Worm (Caenorhabditis elegans) whole organism, young adult: ENCODE data around the gene srp-8.

Source experiments
- B0019.2 ChIP-seq: fragments of 200-800 bp; sonication (Bioruptor generic); conservative IDR thresholded peaks from 2 replicates; pipeline ENCODE4 v1.3.6; 2022; ENCODE audit warnings: missing genetic modification reagents, missing genetic modification characterization, missing compliant biosample characterization
- B0336.3 ChIP-seq: fragments of 200-800 bp; sonication (Bioruptor generic); IDR thresholded peaks from 2 replicates; pipeline ENCODE4 v1.3.6; 2022; ENCODE audit warnings: missing genetic modification characterization, missing compliant biosample characterization
- C17E4.6 ChIP-seq: fragments of 200-800 bp; sonication (Bioruptor generic); IDR thresholded peaks from 2 replicates; pipeline ENCODE4 v1.3.6; 2022; ENCODE audit warnings: missing genetic modification reagents, missing genetic modification characterization, missing compliant biosample characterization
- F33H1.4 ChIP-seq: fragments of 200-800 bp; sonication (Bioruptor generic); IDR thresholded peaks from 2 replicates; pipeline ENCODE4 v1.3.6; 2022; ENCODE audit warnings: missing genetic modification reagents, missing genetic modification characterization, missing compliant biosample characterization
- F39B2.1 ChIP-seq: fragments of 200-800 bp; sonication (Bioruptor generic); IDR thresholded peaks from 2 replicates; pipeline ENCODE4 v1.3.6; 2022; ENCODE audit warnings: missing genetic modification reagents, missing genetic modification characterization, missing compliant biosample characterization
- T07F8.4 ChIP-seq: sonication (generic microtip); optimal IDR thresholded peaks from 2 replicates; lab custom pipeline; 2016; ENCODE audit warnings: mild to moderate bottlenecking, missing genetic modification characterization, moderate library complexity, missing compliant biosample characterization
- T26A5.8 ChIP-seq: sonication (generic microtip); optimal IDR thresholded peaks from 2 replicates; lab custom pipeline; 2016; ENCODE audit warnings: missing genetic modification characterization, missing compliant biosample characterization
- Y79H2A.3 ChIP-seq: fragments of 200-800 bp; sonication (Bioruptor generic); conservative IDR thresholded peaks from 2 replicates; pipeline ENCODE4 v1.3.6; 2022; ENCODE audit warnings: missing genetic modification reagents, missing genetic modification characterization, missing compliant biosample characterization
- Y95B8A.8 ChIP-seq: fragments of 200-800 bp; sonication (Bioruptor generic); IDR thresholded peaks from 2 replicates; pipeline ENCODE4 v1.3.6; 2022; ENCODE audit warnings: missing genetic modification reagents, missing genetic modification characterization, missing compliant biosample characterization
- aptf-2 ChIP-seq: fragments of 200-800 bp; sonication (Bioruptor generic); conservative IDR thresholded peaks from 2 replicates; pipeline ENCODE4 v1.3.6; 2022; ENCODE audit warnings: missing genetic modification reagents, missing genetic modification characterization, missing compliant biosample characterization
- atf-7 ChIP-seq: sonication (generic microtip); optimal IDR thresholded peaks from 2 replicates; lab custom pipeline; 2017; ENCODE audit warnings: mild to moderate bottlenecking, missing genetic modification characterization, missing compliant biosample characterization
- bed-2 ChIP-seq: fragments of 200-800 bp; sonication (Bioruptor generic); IDR thresholded peaks from 2 replicates; pipeline ENCODE4 v1.3.6; 2022; ENCODE audit warnings: missing genetic modification reagents, missing genetic modification characterization, missing compliant biosample characterization
- cebp-1 ChIP-seq, 2 experiments: fragments of 200-800 bp in 1 of 2; sonication (Bioruptor generic) in 1 of 2; sonication (generic microtip) in 1 of 2; IDR thresholded peaks in 1 of 2; optimal IDR thresholded peaks in 1 of 2; 2 replicates each; pipeline versions ENCODE4 v1.3.6 to Lab custom; 2017 to 2022; ENCODE audit warnings: missing compliant biosample characterization in 2 of 2, missing genetic modification characterization in 2 of 2, mild to moderate bottlenecking in 1 of 2, missing genetic modification reagents in 1 of 2, moderate library complexity in 1 of 2
- cebp-2 ChIP-seq: fragments of 200-800 bp; sonication (Bioruptor generic); IDR thresholded peaks from 2 replicates; pipeline ENCODE4 v1.3.6; 2022; ENCODE audit warnings: missing genetic modification characterization, missing compliant biosample characterization
- ceh-100 ChIP-seq: fragments of 200-800 bp; sonication (Bioruptor generic); IDR thresholded peaks from 2 replicates; pipeline ENCODE4 v1.3.6; 2022; ENCODE audit warnings: missing genetic modification reagents, missing genetic modification characterization, missing compliant biosample characterization
- ceh-27 ChIP-seq: fragments of 200-800 bp; sonication (Bioruptor generic); optimal IDR thresholded peaks from 2 replicates; lab custom pipeline; 2018; ENCODE audit warnings: mild to moderate bottlenecking, missing genetic modification characterization, moderate library complexity, missing compliant biosample characterization
- ceh-79 ChIP-seq: sonication (generic microtip); optimal IDR thresholded peaks from 2 replicates; lab custom pipeline; 2017; ENCODE audit warnings: mild to moderate bottlenecking, missing genetic modification characterization, missing compliant biosample characterization
- ceh-91 ChIP-seq: fragments of 200-800 bp; sonication (Bioruptor generic); IDR thresholded peaks from 2 replicates; pipeline ENCODE4 v1.3.6; 2022; ENCODE audit warnings: missing genetic modification reagents, missing genetic modification characterization, missing compliant biosample characterization
- efl-1 ChIP-seq: fragments of 150-350 bp; optimal IDR thresholded peaks from 2 replicates; lab custom pipeline; 2014; ENCODE audit warnings: missing biosample characterization, missing genetic modification reagents, missing genetic modification characterization
- hsf-1 ChIP-seq: fragments of 200-800 bp; sonication (Bioruptor generic); IDR thresholded peaks from 2 replicates; pipeline ENCODE4 v1.3.6; 2022; ENCODE audit warnings: missing genetic modification reagents, missing genetic modification characterization, missing compliant biosample characterization
- let-607 ChIP-seq, 2 experiments: fragments of 200-800 bp in 1 of 2; sonication (Bioruptor generic) in 1 of 2; sonication (generic microtip) in 1 of 2; optimal IDR thresholded peaks; 2 replicates each; lab custom pipeline; 2016 to 2018; ENCODE audit warnings: mild to moderate bottlenecking in 2 of 2, missing compliant biosample characterization in 2 of 2, missing genetic modification characterization in 2 of 2, moderate library complexity in 2 of 2, missing genotype in 1 of 2
- lin-40 ChIP-seq: sonication (generic microtip); optimal IDR thresholded peaks from 2 replicates; lab custom pipeline; 2016; ENCODE audit warnings: missing genetic modification characterization, mild to moderate bottlenecking, missing compliant biosample characterization, missing genotype, missing genetic modification reagents
- lin-54 ChIP-seq: fragments of 200-800 bp; sonication (Bioruptor generic); optimal IDR thresholded peaks from 2 replicates; lab custom pipeline; 2018; ENCODE audit warnings: mild to moderate bottlenecking, missing genetic modification characterization, missing compliant biosample characterization
- lsl-1 ChIP-seq: fragments of 200-800 bp; sonication (Bioruptor generic); optimal IDR thresholded peaks from 2 replicates; lab custom pipeline; 2018; ENCODE audit warnings: mild to moderate bottlenecking, missing genetic modification characterization, moderate library complexity, missing compliant biosample characterization
- lsy-27 ChIP-seq: sonication (generic microtip); optimal IDR thresholded peaks from 2 replicates; lab custom pipeline; 2017; ENCODE audit warnings: missing genetic modification characterization, mild to moderate bottlenecking, missing compliant biosample characterization, antibody characterized with exemption, missing genotype, borderline replicate concordance; ENCODE audit not compliant: insufficient read depth
- madf-3 ChIP-seq: fragments of 200-800 bp; sonication (Bioruptor generic); IDR thresholded peaks from 2 replicates; pipeline ENCODE4 v1.3.6; 2022; ENCODE audit warnings: missing genetic modification reagents, missing genetic modification characterization, missing compliant biosample characterization
- nfya-1 ChIP-seq: sonication (generic microtip); optimal IDR thresholded peaks from 2 replicates; lab custom pipeline; 2017; ENCODE audit warnings: antibody characterized with exemption, missing compliant biosample characterization, missing genetic modification characterization, borderline replicate concordance; ENCODE audit not compliant: insufficient read depth
- nhr-179 ChIP-seq: sonication (generic microtip); optimal IDR thresholded peaks from 2 replicates; lab custom pipeline; 2016; ENCODE audit warnings: mild to moderate bottlenecking, missing genetic modification characterization, missing compliant biosample characterization
- nhr-80 ChIP-seq: sonication (generic microtip); optimal IDR thresholded peaks from 2 replicates; lab custom pipeline; 2016; ENCODE audit warnings: missing genetic modification characterization, missing compliant biosample characterization
- rcor-1 ChIP-seq: fragments of 200-800 bp; sonication (Bioruptor generic); IDR thresholded peaks from 2 replicates; pipeline ENCODE4 v1.3.6; 2022; ENCODE audit warnings: missing genetic modification reagents, missing genetic modification characterization, missing compliant biosample characterization
- rec-8 ChIP-seq, 2 experiments: sonication (generic microtip); optimal IDR thresholded peaks; 2 replicates each; lab custom pipeline; 2016; ENCODE audit warnings: mild to moderate bottlenecking in 2 of 2, missing genetic modification characterization in 2 of 2, missing genetic modification reagents in 2 of 2, missing genotype in 2 of 2, missing biosample characterization in 1 of 2, missing compliant biosample characterization in 1 of 2, moderate library complexity in 1 of 2
- repo-1 ChIP-seq: sonication (generic microtip); optimal IDR thresholded peaks from 2 replicates; lab custom pipeline; 2017; ENCODE audit warnings: mild to moderate bottlenecking, missing genetic modification characterization, missing compliant biosample characterization
- snpc-4 ChIP-seq, 5 experiments: fragments of 150-350 bp in 1 of 5; sonication (generic microtip) in 4 of 5; optimal IDR thresholded peaks; 2 replicates each; lab custom pipeline; 2014 to 2018; ENCODE audit warnings: missing genetic modification characterization in 5 of 5, missing biosample characterization in 3 of 5, antibody characterized with exemption in 2 of 5, mild to moderate bottlenecking in 2 of 5, missing compliant biosample characterization in 2 of 5, missing genotype in 2 of 5, moderate library complexity in 2 of 5, missing genetic modification reagents in 1 of 5
- somi-1 ChIP-seq: fragments of 200-800 bp; sonication (Bioruptor generic); optimal IDR thresholded peaks from 2 replicates; lab custom pipeline; 2018; ENCODE audit warnings: mild to moderate bottlenecking, missing genetic modification characterization, missing compliant biosample characterization
- sptf-2 ChIP-seq: fragments of 200-800 bp; sonication (Bioruptor generic); optimal IDR thresholded peaks from 2 replicates; lab custom pipeline; 2018; ENCODE audit warnings: mild to moderate bottlenecking, missing genetic modification characterization, missing compliant biosample characterization
- zim-3 ChIP-seq: sonication (generic microtip); optimal IDR thresholded peaks from 2 replicates; lab custom pipeline; 2017; ENCODE audit warnings: mild to moderate bottlenecking, missing genetic modification characterization, moderate library complexity, missing compliant biosample characterization
- ztf-18 ChIP-seq: sonication (generic microtip); optimal IDR thresholded peaks from 2 replicates; lab custom pipeline; 2016; ENCODE audit warnings: missing genotype, mild to moderate bottlenecking, missing genetic modification characterization, missing compliant biosample characterization
- ztf-28 ChIP-seq: fragments of 200-800 bp; sonication (Bioruptor generic); IDR thresholded peaks from 2 replicates; pipeline ENCODE4 v1.3.6; 2022; ENCODE audit warnings: missing genetic modification reagents, missing genetic modification characterization, missing compliant biosample characterization

The srp-8 gene

DNA sequence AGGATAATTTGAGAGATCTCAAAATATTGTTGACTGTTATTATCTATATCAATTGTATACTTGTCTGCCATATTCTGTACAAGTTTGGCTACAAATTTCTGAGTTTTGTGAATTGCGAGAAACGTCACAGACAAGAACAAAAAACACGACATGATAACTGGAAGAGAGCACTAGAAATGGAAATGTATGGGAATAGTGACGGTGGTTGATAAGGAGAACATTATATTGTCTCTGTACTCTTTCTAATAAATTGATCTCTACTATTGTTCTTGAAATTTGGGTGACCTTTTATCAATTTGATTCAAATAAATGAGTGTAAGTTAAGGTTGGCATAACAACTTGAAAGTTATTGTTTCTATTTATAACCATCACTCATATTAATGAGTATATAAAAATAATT, 29.3 kb downstream of the srp-8 start:
- TF ChIP-seq nhr-80 (tag; lab: Kevin White, UChicago) = peak; percentile 67
- TF ChIP-seq F39B2.1 = no peak
- TF ChIP-seq, all 124 proteins: peak for 1

DNA sequence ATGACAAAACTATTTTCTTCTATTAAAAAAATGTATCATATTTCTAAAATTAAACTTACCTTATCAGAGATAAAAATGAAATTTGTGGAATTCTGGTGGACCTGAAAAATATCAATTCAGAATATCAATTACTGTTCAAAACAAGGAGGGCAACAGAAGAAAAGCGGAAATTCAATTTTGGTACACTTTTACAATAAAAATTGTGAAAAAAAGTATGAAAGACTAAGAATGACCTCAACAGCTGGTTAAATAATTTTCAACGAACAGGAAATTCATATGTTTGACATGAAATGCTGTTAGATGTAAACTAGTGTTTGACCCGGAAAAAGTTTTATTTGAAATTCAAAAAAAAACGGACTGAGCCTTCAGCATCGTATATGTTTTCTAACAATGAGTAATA, 30.4 kb downstream of the srp-8 start, which contains the start of gene K07C11.7:
Gene K07C11.7, minus strand, starts transcription at position 101 of the 400 bp plus-strand sequence.
- no peak for TF ChIP-seq atf-7 (tag; lab: Kevin White, UChicago)
- no peak for TF ChIP-seq C17E4.6 (GFP tag; lab: Robert Waterston, UW)
- no peak for TF ChIP-seq zim-3 (tag; lab: Kevin White, UChicago)
- no peak for TF ChIP-seq bed-2
- TF ChIP-seq rec-8 (tag; optimal IDR thresholded peaks at IDR 0.05; lab: Kevin White, UChicago) = no peak
- TF ChIP-seq aptf-2 (GFP tag; lab: Robert Waterston, UW) = no peak
- TF ChIP-seq lsl-1 (GFP tag; lab: Kevin White, UChicago) = no peak
- no peak for TF ChIP-seq madf-3 (GFP tag; lab: Robert Waterston, UW)
- TF ChIP-seq lin-54 (GFP tag; lab: Kevin White, UChicago) = no peak
- TF ChIP-seq, all 124 proteins: peak for 0

DNA sequence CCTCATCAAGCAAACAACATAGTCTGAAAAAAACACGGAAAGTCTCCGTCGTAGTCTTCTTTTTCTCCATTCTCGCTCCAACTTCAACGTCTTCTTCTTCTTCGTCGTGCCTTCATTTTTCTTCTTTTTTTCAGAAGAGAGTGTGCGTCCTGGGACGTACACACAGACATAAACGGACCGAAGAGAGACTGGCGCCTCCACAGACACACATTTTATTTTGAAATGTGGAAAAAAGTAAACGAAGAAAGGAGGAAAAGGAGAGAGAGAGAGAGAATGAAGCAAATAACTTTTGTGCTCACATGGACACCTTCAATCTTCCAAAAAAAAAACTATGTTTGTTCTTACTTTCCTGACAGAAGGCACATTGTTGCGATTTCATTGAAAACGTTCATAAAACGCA, 31.7 kb downstream of the srp-8 start:
- TF ChIP-seq nhr-80 (tag; lab: Kevin White, UChicago) (no peak), B0019.2 (no peak), F33H1.4 (GFP tag; lab: Robert Waterston, UW) (no peak), cebp-1 (GFP tag; IDR thresholded peaks at IDR 0.05; lab: Robert Waterston, UW) (no peak), cebp-1 (tag; optimal IDR thresholded peaks at IDR 0.05; lab: Kevin White, UChicago) (peak; percentile 1), ceh-91 (GFP tag; lab: Robert Waterston, UW) (no peak), Y95B8A.8 (GFP tag; lab: Robert Waterston, UW) (no peak), sptf-2 (no peak), somi-1 (GFP tag; lab: Kevin White, UChicago) (no peak)

DNA sequence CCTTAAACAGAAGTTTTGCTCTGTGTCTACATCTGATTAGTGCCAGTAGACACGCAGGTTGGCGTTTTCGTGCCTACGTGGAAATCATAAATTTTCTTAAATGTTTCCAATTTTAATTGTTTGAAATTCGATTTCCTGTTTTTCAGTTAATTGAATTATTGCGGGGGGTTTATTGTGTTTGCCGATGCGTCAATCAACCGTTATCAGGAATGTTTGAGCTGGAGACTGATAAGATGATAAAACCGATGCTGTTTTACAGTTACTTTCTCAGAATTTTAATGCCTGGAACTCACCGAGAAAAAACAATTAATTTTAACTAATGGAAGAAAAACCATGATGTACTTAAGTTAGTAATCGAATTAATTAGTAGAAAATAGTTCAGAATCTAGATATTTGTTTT, 33.6 kb downstream of the srp-8 start:
- TF ChIP-seq snpc-4 (GFP tag; optimal IDR thresholded peaks at IDR 0.05; lab: Kevin White, UChicago) (no peak), snpc-4 (tag; optimal IDR thresholded peaks at IDR 0.05; lab: Kevin White, UChicago) (peak in 1 of 4 experiments; percentile 11), ceh-100 (GFP tag; lab: Robert Waterston, UW) (no peak), B0336.3 (GFP tag; lab: Robert Waterston, UW) (no peak), lsl-1 (GFP tag; lab: Kevin White, UChicago) (no peak), cebp-2 (GFP tag; lab: Robert Waterston, UW) (no peak)

DNA sequence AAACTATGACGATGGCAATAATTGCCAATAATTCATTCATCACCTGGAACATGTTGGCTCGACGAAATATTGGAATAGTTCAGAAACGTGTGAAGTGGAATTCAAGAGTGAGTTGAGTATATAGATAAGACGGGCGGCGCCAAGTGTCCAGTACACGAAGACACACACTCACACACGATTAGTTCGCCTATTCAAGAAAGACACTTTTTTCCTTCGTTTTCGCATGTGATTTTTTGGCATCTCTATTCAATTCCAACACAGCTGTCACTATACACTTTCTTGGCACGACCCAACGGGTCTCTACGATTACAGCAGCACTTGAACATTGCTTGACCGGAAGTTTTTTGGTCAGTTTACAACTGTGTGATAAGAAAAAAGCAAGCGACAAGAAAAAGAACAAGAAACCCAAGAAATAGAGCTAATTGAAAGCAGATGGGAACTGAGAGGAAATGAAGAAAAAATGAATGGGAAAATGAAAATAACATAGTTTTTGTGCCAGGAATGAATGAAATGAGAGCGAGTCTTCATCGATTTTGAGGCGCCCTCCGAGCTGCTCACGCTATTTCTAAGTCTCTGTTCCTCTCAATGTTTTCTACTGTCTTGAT, 34.3 kb downstream of the srp-8 start, which contains the start of gene K07C11.8:
Gene K07C11.8, minus strand, starts transcription at position 224 of the 605 bp plus-strand sequence.
- TF ChIP-seq nfya-1 (tag; lab: Kevin White, UChicago) = no peak
- no peak for TF ChIP-seq nhr-179 (tag; lab: Kevin White, UChicago)
- TF ChIP-seq T26A5.8 (tag; lab: Kevin White, UChicago) = no peak
- TF ChIP-seq lin-40 = no peak
- no peak for TF ChIP-seq snpc-4 (GFP tag; optimal IDR thresholded peaks at IDR 0.05; lab: Kevin White, UChicago)
- TF ChIP-seq snpc-4 (tag; optimal IDR thresholded peaks at IDR 0.05; lab: Kevin White, UChicago) = peak in 1 of 4 experiments; percentile 20
- TF ChIP-seq hsf-1 (GFP tag; lab: Robert Waterston, UW) = no peak
- TF ChIP-seq lsy-27 (tag; lab: Kevin White, UChicago) = no peak
- TF ChIP-seq ceh-79 (tag; lab: Kevin White, UChicago) = no peak
- TF ChIP-seq efl-1 (GFP tag; lab: Kevin White, UChicago) = no peak
- TF ChIP-seq ztf-28 (GFP tag; lab: Robert Waterston, UW) = no peak
- TF ChIP-seq Y79H2A.3 = no peak
- no peak for TF ChIP-seq repo-1 (tag; lab: Kevin White, UChicago)
- no peak for TF ChIP-seq cebp-1 (GFP tag; IDR thresholded peaks at IDR 0.05; lab: Robert Waterston, UW)
- TF ChIP-seq cebp-1 (tag; optimal IDR thresholded peaks at IDR 0.05; lab: Kevin White, UChicago) = peak; percentile 15
- peak; percentile 92 for TF ChIP-seq nhr-80 (tag; lab: Kevin White, UChicago)
- TF ChIP-seq rcor-1 = no peak
- TF ChIP-seq let-607 (tag; optimal IDR thresholded peaks at IDR 0.05; lab: Kevin White, UChicago) = peak; percentile 13 to 74
- peak; percentile 35 for TF ChIP-seq ceh-27 (GFP tag; lab: Kevin White, UChicago)
- TF ChIP-seq T07F8.4 (tag; lab: Kevin White, UChicago) = no peak
- no peak for TF ChIP-seq ztf-18
- TF ChIP-seq B0019.2 = no peak
